Fruit fly (Drosophila melanogaster): ENCODE data around the gene CG43208.

CG43208 gene

DNA sequence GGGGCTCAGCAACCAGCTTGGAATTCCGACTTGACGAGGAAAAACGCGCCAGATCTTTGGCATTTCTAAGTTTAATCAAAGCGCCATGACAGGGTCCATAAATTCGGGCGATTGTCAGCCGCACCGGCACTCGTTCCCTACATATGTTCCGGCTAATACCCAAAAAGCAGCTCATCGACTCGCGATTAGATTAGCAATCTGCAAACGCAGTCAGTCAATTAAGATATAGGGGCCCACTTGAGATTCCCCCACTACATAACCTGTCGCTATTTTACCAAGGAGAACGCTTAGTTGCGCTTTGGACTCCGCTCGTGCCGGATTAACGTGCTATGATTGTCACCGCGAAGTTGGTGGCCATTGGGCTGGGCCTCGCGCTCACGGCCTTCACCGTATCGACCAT, 8.8 kb upstream of the CG43208 start, which contains the start of gene CG8773:
CG8773 (plus strand) TSS at position 288 of the 400 bp plus-strand sequence.
- TF ChIP-seq jim (GFP tag; optimal IDR thresholded peaks at IDR 0.05) (no peak), h (GFP tag; optimal IDR thresholded peaks at IDR 0.05) (peak; percentile 58)

DNA sequence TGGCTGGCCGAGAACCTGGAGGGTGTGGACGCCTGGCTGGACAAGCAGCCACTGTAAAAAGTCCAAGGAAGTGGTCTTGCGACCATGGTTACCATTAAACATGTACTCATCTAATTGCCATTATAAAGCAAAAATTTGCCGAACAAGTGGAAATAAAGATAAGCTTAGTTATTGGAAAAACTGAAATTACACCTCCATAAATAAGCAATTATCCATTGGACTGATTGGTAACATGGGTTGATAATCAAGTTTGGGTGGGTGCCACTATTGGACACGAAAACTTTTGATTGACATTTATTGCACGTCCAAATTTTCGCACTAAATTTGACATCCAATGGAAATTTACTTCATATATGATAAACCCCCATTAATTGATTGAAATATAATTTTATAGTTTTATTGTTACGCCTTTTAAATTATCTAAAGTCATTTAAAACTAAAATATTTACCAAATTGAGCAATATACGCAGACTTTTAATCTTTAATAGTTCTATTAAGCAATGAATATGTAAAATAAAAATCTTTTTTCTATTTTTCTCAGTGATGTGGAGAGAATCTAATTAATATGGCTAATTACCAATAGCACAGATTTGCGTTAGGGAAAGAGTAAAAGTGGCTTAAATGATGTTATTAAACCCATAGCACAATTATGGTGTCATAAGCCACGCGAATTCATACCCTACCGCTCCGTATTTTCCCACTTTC, 5.0 kb upstream of the CG43208 start, which contains the start of gene CG8774:
CG8774 (plus strand) TSS at position 655 of the 705 bp plus-strand sequence.
- TF ChIP-seq Sp1 (GFP tag; optimal IDR thresholded peaks at IDR 0.05): no peak
- no peak for TF ChIP-seq lola (GFP tag; optimal IDR thresholded peaks at IDR 0.05)
- TF ChIP-seq Hr83 (GFP tag; optimal IDR thresholded peaks at IDR 0.05; ENCODE audit: poor library complexity, severe bottlenecking): no peak
- TF ChIP-seq Abd-B (GFP tag; optimal IDR thresholded peaks at IDR 0.05): no peak
- TF ChIP-seq rgr (GFP tag; optimal IDR thresholded peaks at IDR 0.05): no peak
- TF ChIP-seq sage (GFP tag; optimal IDR thresholded peaks at IDR 0.05): no peak
- TF ChIP-seq Mio (GFP tag; optimal IDR thresholded peaks at IDR 0.05): no peak
- no peak for TF ChIP-seq Dif (GFP tag; optimal IDR thresholded peaks at IDR 0.05; ENCODE audit: partially characterized antibody)
- no peak for TF ChIP-seq pan (optimal IDR thresholded peaks at IDR 0.05)
- no peak for TF ChIP-seq dsf (GFP tag; optimal IDR thresholded peaks at IDR 0.05; ENCODE audit: borderline replicate concordance)
- no peak for TF ChIP-seq foxo (GFP tag; optimal IDR thresholded peaks at IDR 0.05)
- TF ChIP-seq ey (GFP tag; optimal IDR thresholded peaks at IDR 0.05): no peak
- TF ChIP-seq Hnf4 (GFP tag; optimal IDR thresholded peaks at IDR 0.05): no peak
- TF ChIP-seq h (GFP tag; optimal IDR thresholded peaks at IDR 0.05): no peak
- no peak for TF ChIP-seq usp (GFP tag; optimal IDR thresholded peaks at IDR 0.05)
- no peak for TF ChIP-seq dmrt93B (GFP tag; optimal IDR thresholded peaks at IDR 0.05)
- TF ChIP-seq CrebA (GFP tag; optimal IDR thresholded peaks at IDR 0.05; ENCODE audit: borderline replicate concordance): no peak
- TF ChIP-seq Jra (GFP tag; optimal IDR thresholded peaks at IDR 0.05): no peak

DNA sequence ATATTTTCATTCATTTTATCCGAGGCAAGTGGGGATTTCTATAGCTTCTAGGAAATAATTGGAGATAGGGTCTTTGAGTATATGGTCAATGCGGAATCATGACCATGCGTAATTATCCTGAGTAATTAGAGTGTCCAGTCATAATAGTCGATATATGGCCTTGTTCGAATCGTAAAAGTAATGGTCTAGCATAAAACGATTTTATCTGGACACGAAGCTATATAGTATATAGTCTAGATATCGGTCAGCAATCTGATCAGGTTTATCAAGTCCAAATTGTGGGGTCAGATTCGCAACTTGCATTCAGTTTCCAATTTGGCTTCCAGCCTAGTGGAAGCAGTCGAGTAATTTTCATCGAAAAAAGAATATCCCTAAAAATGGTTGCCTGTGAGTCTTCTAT, 878 bp upstream of the CG43208 start, which contains the start of gene CG32473:
CG32473 (plus strand) TSS at position 301 of the 400 bp plus-strand sequence.
- no peak for TF ChIP-seq sage (GFP tag; optimal IDR thresholded peaks at IDR 0.05)
- TF ChIP-seq Rel (GFP tag; optimal IDR thresholded peaks at IDR 0.05): no peak
- TF ChIP-seq Rel (tag; optimal IDR thresholded peaks at IDR 0.05): peak; percentile 13
- no peak for TF ChIP-seq Abd-B (GFP tag; optimal IDR thresholded peaks at IDR 0.05)
- TF ChIP-seq Sp1 (GFP tag; optimal IDR thresholded peaks at IDR 0.05): no peak

DNA sequence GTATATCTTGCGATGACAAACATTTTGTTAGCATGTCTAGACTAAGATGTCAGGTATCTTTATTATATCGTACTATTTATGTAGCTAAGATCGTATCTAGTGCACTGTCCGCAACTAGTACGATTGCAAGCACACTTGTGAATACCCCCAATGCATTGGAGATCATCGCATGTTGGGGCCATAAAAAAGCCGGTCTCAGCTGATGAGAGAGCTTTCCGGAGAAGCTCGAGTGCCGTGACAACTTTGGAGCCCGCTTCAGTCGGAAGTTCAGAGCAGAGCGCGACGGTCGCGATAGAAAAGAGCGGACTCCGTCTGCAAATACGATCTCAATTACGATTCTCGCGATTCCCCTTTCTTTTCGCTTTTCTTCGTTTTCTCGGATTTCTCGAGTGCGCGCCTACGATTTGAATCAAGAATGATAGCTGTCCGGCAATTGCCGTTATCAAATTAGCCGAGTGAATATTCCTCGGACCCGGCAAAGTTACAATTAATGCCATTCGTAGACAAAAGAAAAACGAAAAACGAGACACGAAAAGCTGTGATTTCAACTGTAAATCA, 1.4 kb downstream of the CG43208 start:
- TF ChIP-seq brk (GFP tag; optimal IDR thresholded peaks at IDR 0.05): no peak
- TF ChIP-seq CG9705 (GFP tag; optimal IDR thresholded peaks at IDR 0.05): no peak
- TF ChIP-seq fru (GFP tag; optimal IDR thresholded peaks at IDR 0.05): peak; percentile 17
- TF ChIP-seq Jra (GFP tag; optimal IDR thresholded peaks at IDR 0.05): no peak
- peak; percentile 22 for TF ChIP-seq h (GFP tag; optimal IDR thresholded peaks at IDR 0.05)
- peak; percentile 51 for TF ChIP-seq psq (GFP tag; optimal IDR thresholded peaks at IDR 0.05)
- peak; percentile 57 for TF ChIP-seq Dif (GFP tag; optimal IDR thresholded peaks at IDR 0.05; ENCODE audit: partially characterized antibody)
- peak; percentile 37 for TF ChIP-seq Vsx2 (GFP tag; optimal IDR thresholded peaks at IDR 0.05; ENCODE audit: partially characterized antibody)
- no peak for TF ChIP-seq Abd-B (GFP tag; optimal IDR thresholded peaks at IDR 0.05)

DNA sequence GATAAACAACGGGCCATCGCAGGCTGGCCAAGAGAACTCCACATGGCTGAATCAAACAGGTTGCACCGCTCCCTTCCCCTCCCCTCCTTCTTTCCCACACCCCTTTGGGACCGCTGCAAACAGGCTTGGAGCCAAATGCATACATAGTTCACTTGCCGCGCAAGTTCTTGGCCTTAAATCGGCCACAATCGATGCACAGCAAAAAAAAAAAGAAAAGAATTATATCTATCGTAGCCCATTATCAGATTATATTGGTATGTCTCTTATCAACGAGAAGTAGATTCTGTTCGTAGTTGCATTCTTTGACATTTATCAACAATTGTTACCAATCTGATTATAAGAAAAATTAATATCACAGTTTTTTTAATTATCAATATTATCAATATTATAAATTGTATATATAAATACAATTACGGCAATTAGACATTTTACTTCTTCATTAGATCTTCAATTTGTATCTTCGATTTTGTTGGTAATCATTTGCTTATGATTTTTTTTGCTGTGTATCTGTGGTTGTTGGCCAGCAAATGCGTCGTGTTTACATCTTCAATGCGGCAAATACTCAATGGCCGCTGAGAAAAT, 2.2 kb downstream of the CG43208 start:
- peak; percentile 72 for TF ChIP-seq dmrt93B (GFP tag; optimal IDR thresholded peaks at IDR 0.05)
- TF ChIP-seq brk (GFP tag; optimal IDR thresholded peaks at IDR 0.05): no peak
- TF ChIP-seq Myc (optimal IDR thresholded peaks at IDR 0.05): no peak
- no peak for TF ChIP-seq N (GFP tag; optimal IDR thresholded peaks at IDR 0.05)
- TF ChIP-seq Hr83 (GFP tag; optimal IDR thresholded peaks at IDR 0.05; ENCODE audit: poor library complexity, severe bottlenecking): no peak
- TF ChIP-seq CG9705 (GFP tag; optimal IDR thresholded peaks at IDR 0.05): peak; percentile 45
- TF ChIP-seq ey (GFP tag; optimal IDR thresholded peaks at IDR 0.05): peak; percentile 34
- no peak for TF ChIP-seq CG32264 (GFP tag; optimal IDR thresholded peaks at IDR 0.05)
- peak; percentile 71 for TF ChIP-seq Vsx2 (GFP tag; optimal IDR thresholded peaks at IDR 0.05; ENCODE audit: partially characterized antibody)
- no peak for TF ChIP-seq Dfd (GFP tag; optimal IDR thresholded peaks at IDR 0.05)
- TF ChIP-seq tai (GFP tag; optimal IDR thresholded peaks at IDR 0.05): no peak
- TF ChIP-seq usp (GFP tag; optimal IDR thresholded peaks at IDR 0.05): no peak
- no peak for TF ChIP-seq sage (GFP tag; optimal IDR thresholded peaks at IDR 0.05)
- TF ChIP-seq Jra (GFP tag; optimal IDR thresholded peaks at IDR 0.05): no peak
- no peak for TF ChIP-seq Rel (GFP tag; optimal IDR thresholded peaks at IDR 0.05)
- no peak for TF ChIP-seq Rel (tag; optimal IDR thresholded peaks at IDR 0.05)
- peak; percentile 85 for TF ChIP-seq psq (GFP tag; optimal IDR thresholded peaks at IDR 0.05)
- peak; percentile 81 for TF ChIP-seq HLH106 (tag; optimal IDR thresholded peaks at IDR 0.05)
- peak; percentile 19 for TF ChIP-seq br (GFP tag; optimal IDR thresholded peaks at IDR 0.05)
- peak; percentile 36 for TF ChIP-seq woc (GFP tag; optimal IDR thresholded peaks at IDR 0.05)
- no peak for TF ChIP-seq Mio (GFP tag; optimal IDR thresholded peaks at IDR 0.05)
- peak in 1 of 2 experiments; percentile 11 for TF ChIP-seq dl (GFP tag; optimal IDR thresholded peaks at IDR 0.05; ENCODE audit: insufficient read depth in 1 of 2, partially characterized antibody in 2 of 2)
- TF ChIP-seq CrebA (GFP tag; optimal IDR thresholded peaks at IDR 0.05; ENCODE audit: borderline replicate concordance): no peak
- TF ChIP-seq sv (GFP tag; optimal IDR thresholded peaks at IDR 0.05): no peak
- TF ChIP-seq dsf (GFP tag; optimal IDR thresholded peaks at IDR 0.05; ENCODE audit: borderline replicate concordance): no peak
- peak; percentile 78 for TF ChIP-seq fru (GFP tag; optimal IDR thresholded peaks at IDR 0.05)
- TF ChIP-seq lola (GFP tag; optimal IDR thresholded peaks at IDR 0.05): no peak
- peak; percentile 79 for TF ChIP-seq Dif (GFP tag; optimal IDR thresholded peaks at IDR 0.05; ENCODE audit: partially characterized antibody)
- no peak for TF ChIP-seq pan (optimal IDR thresholded peaks at IDR 0.05)

All from whole organism, wandering third instar larva.